Worm (Caenorhabditis elegans) whole organism, early embryonic: ENCODE data around the gene Y47D7A.15.

ENCODE experiments used
- B0310.2 ChIP-seq: sonication (generic microtip); optimal IDR thresholded peaks from 2 replicates; lab custom pipeline; 2016; ENCODE audit warnings: mild to moderate bottlenecking, missing genetic modification characterization, missing compliant biosample characterization
- F13C5.2 ChIP-seq: sonication (generic microtip); optimal IDR thresholded peaks from 2 replicates; lab custom pipeline; 2017; ENCODE audit warnings: mild to moderate bottlenecking, missing genetic modification characterization, inconsistent platforms, missing compliant biosample characterization
- aly-1 ChIP-seq: sonication (generic microtip); optimal IDR thresholded peaks from 2 replicates; lab custom pipeline; 2016; ENCODE audit warnings: missing genetic modification characterization, missing compliant biosample characterization
- ama-1 ChIP-seq: fragments of 150-350 bp; optimal IDR thresholded peaks from 2 replicates; lab custom pipeline; 2014
- ceh-13 ChIP-seq: fragments of 200-800 bp; sonication (Bioruptor generic); optimal IDR thresholded peaks from 2 replicates; lab custom pipeline; 2018; ENCODE audit warnings: mild to moderate bottlenecking, missing genetic modification characterization, missing compliant biosample characterization
- ceh-36 ChIP-seq: sonication (generic microtip); optimal IDR thresholded peaks from 2 replicates; lab custom pipeline; 2016; ENCODE audit warnings: missing genetic modification characterization, inconsistent platforms, missing compliant biosample characterization
- ets-7 ChIP-seq: sonication (generic microtip); optimal IDR thresholded peaks from 2 replicates; lab custom pipeline; 2016; ENCODE audit warnings: missing genotype, missing genetic modification characterization, missing compliant biosample characterization
- flt-1 ChIP-seq: fragments of 200-800 bp; sonication (Bioruptor generic); IDR thresholded peaks from 2 replicates; pipeline ENCODE4 v1.3.6; 2022; ENCODE audit warnings: missing genetic modification characterization, missing compliant biosample characterization
- hmbx-1 ChIP-seq: sonication (generic microtip); optimal IDR thresholded peaks from 2 replicates; lab custom pipeline; 2016; ENCODE audit warnings: mild to moderate bottlenecking, missing genetic modification characterization, missing compliant biosample characterization
- hmg-4 ChIP-seq: fragments of 200-800 bp; sonication (Bioruptor generic); optimal IDR thresholded peaks from 2 replicates; lab custom pipeline; 2018; ENCODE audit warnings: mild to moderate bottlenecking, missing genetic modification characterization, missing compliant biosample characterization
- hnd-1 ChIP-seq: sonication (generic microtip); optimal IDR thresholded peaks from 2 replicates; lab custom pipeline; 2016; ENCODE audit warnings: missing genetic modification characterization, missing compliant biosample characterization
- pes-1 ChIP-seq: fragments of 200-800 bp; sonication (Bioruptor generic); IDR thresholded peaks from 2 replicates; pipeline ENCODE4 v1.3.6; 2022; ENCODE audit warnings: missing genetic modification reagents, missing genetic modification characterization, missing compliant biosample characterization
- scrt-1 ChIP-seq: fragments of 200-800 bp; sonication (Bioruptor generic); IDR thresholded peaks from 2 replicates; pipeline ENCODE4 v1.3.6; 2022; ENCODE audit warnings: missing genetic modification characterization, missing compliant biosample characterization
- sea-1 ChIP-seq: fragments of 200-800 bp; sonication (Bioruptor generic); conservative IDR thresholded peaks from 2 replicates; pipeline ENCODE4 v1.3.6; 2022; ENCODE audit warnings: missing genetic modification characterization, missing compliant biosample characterization
- tbx-11 ChIP-seq: fragments of 200-800 bp; sonication (Bioruptor generic); IDR thresholded peaks from 2 replicates; pipeline ENCODE4 v1.3.6; 2022; ENCODE audit warnings: missing genetic modification characterization, missing compliant biosample characterization
- tbx-37 ChIP-seq: fragments of 200-800 bp; sonication (Bioruptor generic); conservative IDR thresholded peaks from 2 replicates; pipeline ENCODE4 v1.3.6; 2022; ENCODE audit warnings: missing genetic modification reagents, missing genetic modification characterization, missing compliant biosample characterization
- tra-4 ChIP-seq: sonication (generic microtip); optimal IDR thresholded peaks from 2 replicates; lab custom pipeline; 2017; ENCODE audit warnings: missing genetic modification characterization, missing compliant biosample characterization

The Y47D7A.15 gene

ce11 chrV:4398127-4398526 lies 34.9 kb downstream of the Y47D7A.15 start:
- TF ChIP-seq hnd-1 (tag; lab: Kevin White, UChicago) (no peak), tbx-11 (GFP tag; lab: Robert Waterston, UW) (no peak), scrt-1 (GFP tag; lab: Robert Waterston, UW) (no peak), aly-1 (tag; lab: Kevin White, UChicago) (no peak), tbx-37 (no peak)

ce11 chrV:4396257-4396656 lies 36.7 kb downstream of the Y47D7A.15 start, which contains the start of gene F13A2.3:
TSS of gene F13A2.3 (minus strand) at chrV:4396357.
- TF ChIP-seq hmg-4 (GFP tag; lab: Kevin White, UChicago) (no peak), ets-7 (tag; lab: Kevin White, UChicago) (no peak), B0310.2 (tag; lab: Kevin White, UChicago) (no peak)

ce11 chrV:4387916-4388315 lies 45.1 kb downstream of the Y47D7A.15 start:
- TF ChIP-seq aly-1 (tag; lab: Kevin White, UChicago) (no peak), hmg-4 (GFP tag; lab: Kevin White, UChicago) (no peak)

ce11 chrV:4387402-4387801 lies 45.6 kb downstream of the Y47D7A.15 start, which contains the start of gene F13A2.9:
TSS of gene F13A2.9 (minus strand) at chrV:4387502.
- TF ChIP-seq sea-1 (GFP tag; lab: Robert Waterston, UW) (no peak), B0310.2 (tag; lab: Kevin White, UChicago) (no peak), pes-1 (GFP tag; lab: Robert Waterston, UW) (no peak), F13C5.2 (tag; lab: Kevin White, UChicago) (no peak), hnd-1 (tag; lab: Kevin White, UChicago) (no peak), tbx-11 (GFP tag; lab: Robert Waterston, UW) (no peak), ets-7 (tag; lab: Kevin White, UChicago) (no peak), tra-4 (tag; lab: Kevin White, UChicago) (no peak), flt-1 (GFP tag; lab: Robert Waterston, UW) (no peak), ceh-13 (GFP tag; lab: Kevin White, UChicago) (no peak), ceh-36 (tag; lab: Kevin White, UChicago) (no peak), ama-1 (no peak), hmg-4 (GFP tag; lab: Kevin White, UChicago) (no peak), scrt-1 (GFP tag; lab: Robert Waterston, UW) (no peak), aly-1 (tag; lab: Kevin White, UChicago) (no peak), tbx-37 (no peak), hmbx-1 (tag; lab: Kevin White, UChicago) (no peak)

ce11 chrV:4386173-4386572 lies 46.8 kb downstream of the Y47D7A.15 start, which contains the start of gene F13A2.10:
TSS of gene F13A2.10 (minus strand) at chrV:4386273.
- TF ChIP-seq ceh-13 (GFP tag; lab: Kevin White, UChicago) (no peak), B0310.2 (tag; lab: Kevin White, UChicago) (no peak), hnd-1 (tag; lab: Kevin White, UChicago) (no peak), ama-1 (no peak), scrt-1 (GFP tag; lab: Robert Waterston, UW) (no peak), ets-7 (tag; lab: Kevin White, UChicago) (no peak), hmg-4 (GFP tag; lab: Kevin White, UChicago) (no peak), F13C5.2 (tag; lab: Kevin White, UChicago) (no peak), tbx-11 (GFP tag; lab: Robert Waterston, UW) (no peak), tra-4 (tag; lab: Kevin White, UChicago) (no peak), hmbx-1 (tag; lab: Kevin White, UChicago) (no peak), tbx-37 (no peak), flt-1 (GFP tag; lab: Robert Waterston, UW) (no peak)

ce11 chrV:4384482-4384881 lies 48.5 kb downstream of the Y47D7A.15 start, which contains the start of gene F13A2.2:
TSS of gene F13A2.2 (minus strand) at chrV:4384582.
- TF ChIP-seq ama-1 (no peak), tbx-11 (GFP tag; lab: Robert Waterston, UW) (no peak), F13C5.2 (tag; lab: Kevin White, UChicago) (no peak), flt-1 (GFP tag; lab: Robert Waterston, UW) (no peak), pes-1 (GFP tag; lab: Robert Waterston, UW) (no peak), ceh-13 (GFP tag; lab: Kevin White, UChicago) (no peak), tbx-37 (no peak), scrt-1 (GFP tag; lab: Robert Waterston, UW) (no peak), B0310.2 (tag; lab: Kevin White, UChicago) (no peak), hmbx-1 (tag; lab: Kevin White, UChicago) (no peak), ets-7 (tag; lab: Kevin White, UChicago) (no peak), ceh-36 (tag; lab: Kevin White, UChicago) (no peak), hmg-4 (GFP tag; lab: Kevin White, UChicago) (no peak), aly-1 (tag; lab: Kevin White, UChicago) (no peak), hnd-1 (tag; lab: Kevin White, UChicago) (no peak)

ce11 chrV:4382298-4382697 lies 50.7 kb downstream of the Y47D7A.15 start, which contains the start of gene F13A2.1:
TSS of gene F13A2.1 (minus strand) at chrV:4382398.
- TF ChIP-seq ceh-13 (GFP tag; lab: Kevin White, UChicago) (no peak), ceh-36 (tag; lab: Kevin White, UChicago) (no peak)
